Worm (Caenorhabditis elegans): ENCODE measurements around the gene nhr-164.
"Not testable (repeated sequence)": the region's sequence is repeated elsewhere in the genome, so short reads cannot be mapped to it uniquely, and the experiment has no call there.

nhr-164 gene

DNA sequence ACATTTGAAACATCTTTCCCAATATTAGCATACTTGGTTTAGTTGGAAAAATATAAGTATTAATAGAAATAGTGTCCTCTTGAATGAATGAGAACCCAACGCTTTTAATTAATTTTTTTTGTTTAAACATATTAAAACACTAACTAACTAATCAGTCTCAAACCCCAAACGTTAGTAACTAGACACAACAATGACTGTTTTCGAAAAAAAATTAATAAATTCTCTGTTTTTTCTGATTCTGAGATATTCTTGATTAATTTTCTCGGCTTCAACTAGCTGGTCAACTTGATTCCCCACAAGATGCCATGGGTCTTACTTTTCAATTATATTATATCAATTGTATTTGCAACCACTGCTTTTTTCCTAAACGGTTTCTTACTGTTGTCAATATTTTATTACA lies 16.5 kb upstream of the nhr-164 start, which contains the start of gene srbc-76 (continued):
- TF ChIP-seq rpc-1 (optimal IDR thresholded peaks at IDR 0.05) (no peak), rpc-1 (tag; optimal IDR thresholded peaks at IDR 0.05) (no peak)

DNA sequence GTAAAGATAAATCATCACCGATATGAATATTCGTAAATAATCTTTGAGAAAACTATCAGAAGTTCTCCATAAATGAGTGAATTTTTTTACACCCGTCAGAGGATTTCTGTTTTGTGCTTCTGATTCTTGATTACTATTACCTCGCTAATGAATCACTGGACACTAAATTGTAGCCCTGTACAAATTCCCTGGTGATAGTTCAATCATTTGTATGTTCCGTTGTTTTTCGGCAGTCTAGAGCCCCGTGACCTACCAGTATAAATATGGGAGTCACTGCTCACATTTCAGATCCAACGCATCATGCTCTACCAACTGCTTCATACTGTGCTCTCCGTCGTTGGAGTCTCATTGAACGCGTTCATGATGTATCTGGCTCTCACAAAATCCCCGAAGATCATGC lies 14.7 kb upstream of the nhr-164 start, which contains the start of gene srd-28:
Gene srd-28 (plus strand): TSS at position 301 of the 400 bp plus-strand sequence.
- not testable (repeated sequence) for TF ChIP-seq Y53F4B.3 (GFP tag; IDR thresholded peaks at IDR 0.05); bed-1 (GFP tag; IDR thresholded peaks at IDR 0.05); die-1 (tag; optimal IDR thresholded peaks at IDR 0.05)

DNA sequence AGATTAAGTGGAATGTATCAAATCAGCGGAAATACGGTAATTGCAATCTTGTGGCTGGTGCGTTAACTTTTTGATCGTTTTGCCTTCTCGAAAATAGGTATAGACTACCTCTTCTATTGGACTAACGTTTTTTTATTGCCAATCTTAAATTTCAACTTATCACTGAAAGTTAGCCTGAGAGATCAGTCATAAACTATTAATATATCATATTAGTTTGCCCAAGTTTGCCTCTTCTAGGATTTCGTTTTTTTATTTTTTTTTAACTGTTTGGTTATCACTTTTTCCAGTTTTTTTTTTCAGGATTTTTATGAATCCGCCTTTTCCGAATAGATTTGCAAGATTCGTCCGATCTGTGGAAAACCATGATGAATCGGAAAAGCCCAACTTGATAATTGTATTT lies 8.9 kb upstream of the nhr-164 start, which contains the start of gene kin-30:
Gene kin-30 (plus strand): TSS at position 301 of the 400 bp plus-strand sequence.
- no peak for TF ChIP-seq aptf-2 (GFP tag; conservative IDR thresholded peaks at IDR 0.05)
- TF ChIP-seq F33H1.4 (GFP tag; IDR thresholded peaks at IDR 0.05), result no peak
- no peak for TF ChIP-seq madf-10 (tag; optimal IDR thresholded peaks at IDR 0.05)
- TF ChIP-seq ztf-22 (GFP tag; optimal IDR thresholded peaks at IDR 0.05), result no peak
- TF ChIP-seq pbrm-1 (GFP tag; IDR thresholded peaks at IDR 0.05), result no peak
- no peak for TF ChIP-seq nfya-1 (tag; optimal IDR thresholded peaks at IDR 0.05; ENCODE audit: borderline replicate concordance, insufficient read depth)
- TF ChIP-seq egl-44 (GFP tag; IDR thresholded peaks at IDR 0.05), result no peak
- no peak for TF ChIP-seq F49E8.2 (tag; optimal IDR thresholded peaks at IDR 0.05; ENCODE audit: insufficient read depth)
- no peak for TF ChIP-seq nhr-27 (tag; optimal IDR thresholded peaks at IDR 0.05)
- no peak for TF ChIP-seq attf-3 (GFP tag; conservative IDR thresholded peaks at IDR 0.05)
- no peak for TF ChIP-seq ceh-58 (GFP tag; IDR thresholded peaks at IDR 0.05)
- no peak for TF ChIP-seq C06A6.2 (GFP tag; conservative IDR thresholded peaks at IDR 0.05)
- TF ChIP-seq ekl-4 (GFP tag; IDR thresholded peaks at IDR 0.05), result no peak
- TF ChIP-seq zim-3 (tag; optimal IDR thresholded peaks at IDR 0.05), result no peak
- TF ChIP-seq nfyb-1 (GFP tag; IDR thresholded peaks at IDR 0.05), result no peak
- no peak for TF ChIP-seq tbx-9 (tag; optimal IDR thresholded peaks at IDR 0.05; ENCODE audit: borderline replicate concordance)
- TF ChIP-seq K11D2.4 (GFP tag; IDR thresholded peaks at IDR 0.05), result no peak
- no peak for TF ChIP-seq hmg-20 (GFP tag; IDR thresholded peaks at IDR 0.05)
- no peak for TF ChIP-seq hlh-12 (tag; optimal IDR thresholded peaks at IDR 0.05)

DNA sequence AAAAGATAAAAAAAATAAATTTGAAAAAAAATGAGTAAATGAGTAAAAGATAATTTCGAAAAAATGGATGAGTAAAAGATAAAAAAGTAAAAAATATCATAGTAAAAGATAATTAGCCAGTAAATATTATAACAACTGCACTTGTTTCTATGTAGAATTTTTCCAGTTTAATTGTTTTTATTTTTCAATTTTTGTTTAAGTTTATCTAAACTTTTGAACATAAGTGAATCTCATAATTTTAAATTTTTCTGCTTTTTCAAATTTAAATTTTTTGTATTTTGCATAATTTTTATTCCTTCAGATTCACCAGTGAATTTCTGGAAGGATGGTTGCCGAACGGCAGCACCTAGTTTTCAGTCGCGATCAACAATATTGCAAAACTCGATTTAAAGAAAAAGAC lies 5.7 kb upstream of the nhr-164 start, which contains the start of gene chil-12:
Gene chil-12 (plus strand): TSS at position 301 of the 400 bp plus-strand sequence.
- no peak for TF ChIP-seq egrh-3 (GFP tag; IDR thresholded peaks at IDR 0.05)

DNA sequence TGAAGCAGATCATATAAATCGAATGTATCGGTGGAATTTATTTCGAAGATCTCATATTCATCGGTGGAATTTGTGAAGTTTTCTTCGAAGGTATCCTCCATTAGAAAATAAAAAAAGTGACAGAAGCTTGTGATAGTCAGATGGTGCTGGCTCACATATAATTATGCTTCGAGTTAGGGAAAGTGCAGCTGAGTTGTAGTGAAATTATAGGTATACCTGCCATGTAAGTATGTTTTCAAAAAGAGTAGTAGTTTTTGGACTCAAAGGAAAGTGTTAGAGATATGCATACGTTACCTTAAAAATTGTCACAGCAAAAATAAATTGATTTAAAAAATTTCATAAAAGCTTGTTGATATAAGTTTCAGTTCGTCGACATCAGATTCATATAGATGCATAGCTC lies 4.7 kb upstream of the nhr-164 start, which contains the start of gene srw-11:
Gene srw-11 (minus strand): TSS at position 101 of the 400 bp plus-strand sequence.
- TF ChIP-seq ceh-58 (GFP tag; IDR thresholded peaks at IDR 0.05) (no peak), zfh-2 (GFP tag; conservative IDR thresholded peaks at IDR 0.05) (no peak), fkh-3 (tag; optimal IDR thresholded peaks at IDR 0.05) (no peak), ztf-6 (GFP tag; IDR thresholded peaks at IDR 0.05) (no peak), ZK185.1 (tag; optimal IDR thresholded peaks at IDR 0.05; ENCODE audit: poor library complexity, severe bottlenecking) (no peak)

DNA sequence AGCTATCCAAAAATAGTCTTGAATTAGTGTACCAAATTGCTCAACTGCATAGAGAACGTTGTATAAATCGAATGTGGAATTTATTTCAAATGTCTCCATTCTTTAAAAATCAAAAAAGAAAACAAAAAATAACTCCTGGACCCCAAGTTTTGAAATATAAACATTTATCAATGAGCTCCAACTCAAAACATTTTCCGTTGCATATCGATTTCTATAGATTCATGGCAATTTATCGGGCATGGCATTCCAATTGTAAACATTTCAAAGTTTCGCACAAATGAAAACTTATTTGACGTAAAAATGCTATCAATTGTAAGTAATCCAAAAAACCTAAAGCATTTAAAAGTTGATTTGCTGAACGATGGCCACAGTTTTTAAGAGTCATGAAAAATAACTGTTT lies 3.0 kb upstream of the nhr-164 start, which contains the start of gene srw-12:
Gene srw-12 (minus strand): TSS at position 101 of the 400 bp plus-strand sequence.
- no peak for TF ChIP-seq madf-6 (GFP tag; IDR thresholded peaks at IDR 0.05)
- TF ChIP-seq dpff-1 (tag; optimal IDR thresholded peaks at IDR 0.05), result no peak
- no peak for TF ChIP-seq cebp-2 (GFP tag; IDR thresholded peaks at IDR 0.05)

Data from whole organism, young adult.